Worm (Caenorhabditis elegans) whole organism, young adult: ENCODE data around the gene nduv-3.

Experiments used
- F57C9.4 ChIP-seq: sonication (generic microtip); optimal IDR thresholded peaks from 2 replicates; lab custom pipeline; 2017; ENCODE audit warnings: mild to moderate bottlenecking, missing genetic modification characterization, missing compliant biosample characterization
- Y79H2A.3 ChIP-seq: fragments of 200-800 bp; sonication (Bioruptor generic); conservative IDR thresholded peaks from 2 replicates; pipeline ENCODE4 v1.3.6; 2022; ENCODE audit warnings: missing genetic modification reagents, missing genetic modification characterization, missing compliant biosample characterization
- ZK185.1 ChIP-seq: sonication (generic microtip); optimal IDR thresholded peaks from 2 replicates; lab custom pipeline; 2016; ENCODE audit warnings: mild to moderate bottlenecking, missing genetic modification characterization, missing compliant biosample characterization; ENCODE audit not compliant: poor library complexity, severe bottlenecking
- ceh-91 ChIP-seq: fragments of 200-800 bp; sonication (Bioruptor generic); IDR thresholded peaks from 2 replicates; pipeline ENCODE4 v1.3.6; 2022; ENCODE audit warnings: missing genetic modification reagents, missing genetic modification characterization, missing compliant biosample characterization
- die-1 ChIP-seq: sonication (generic microtip); optimal IDR thresholded peaks from 2 replicates; lab custom pipeline; 2016; ENCODE audit warnings: missing genotype, mild to moderate bottlenecking, missing genetic modification characterization, missing compliant biosample characterization
- him-1 ChIP-seq: sonication (generic microtip); optimal IDR thresholded peaks from 2 replicates; lab custom pipeline; 2016; ENCODE audit warnings: missing genotype, missing genetic modification reagents, missing genetic modification characterization, missing compliant biosample characterization
- lin-35 ChIP-seq, 3 experiments: fragments of 150-350 bp in 2 of 3; sonication (generic microtip) in 1 of 3; optimal IDR thresholded peaks; 2 replicates each; lab custom pipeline; 2014 to 2018; ENCODE audit warnings: missing biosample characterization in 3 of 3, missing genetic modification characterization in 3 of 3, missing genetic modification reagents in 3 of 3
- mes-4 ChIP-seq: sonication (generic microtip); optimal IDR thresholded peaks from 2 replicates; lab custom pipeline; 2016; ENCODE audit warnings: missing genotype, missing genetic modification characterization, missing compliant biosample characterization

DNA sequence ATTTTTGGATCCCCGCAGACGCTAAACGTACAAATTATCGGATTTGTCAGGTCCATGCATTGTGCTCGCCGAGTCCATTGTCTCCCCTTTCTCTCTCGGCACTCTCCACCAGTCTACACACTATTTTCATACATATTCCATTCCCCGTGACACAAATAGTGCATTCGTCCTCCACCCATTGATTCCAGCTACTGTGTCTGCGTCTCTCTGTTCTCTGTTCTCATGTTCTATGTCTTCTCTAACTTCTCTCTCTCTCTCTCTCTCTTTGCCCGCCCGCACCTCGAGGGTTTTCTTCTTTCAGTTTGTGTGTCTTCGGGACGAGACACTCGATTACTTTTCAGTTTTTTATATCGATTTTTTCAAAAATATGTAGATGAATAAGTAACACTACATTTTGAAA, 41.5 kb upstream of the nduv-3 start:
- TF ChIP-seq ZK185.1 (tag; lab: Kevin White, UChicago): no peak
- TF ChIP-seq ceh-91: no peak
- no peak for TF ChIP-seq him-1 (tag; lab: Kevin White, UChicago)
- TF ChIP-seq Y79H2A.3 (GFP tag; lab: Robert Waterston, UW): no peak
- TF ChIP-seq mes-4 (tag; lab: Kevin White, UChicago): no peak
- TF ChIP-seq die-1 (tag; lab: Kevin White, UChicago): no peak
- no peak for TF ChIP-seq F57C9.4 (tag; lab: Kevin White, UChicago)
- peak in 1 of 3 experiments; percentile 52 for TF ChIP-seq lin-35 (GFP tag; optimal IDR thresholded peaks at IDR 0.05; lab: Kevin White, UChicago)
